Worm (Caenorhabditis elegans): Measurements from ENCODE around the gene C49G7.13.
A peak's percentile ranks its signal among the peaks of the same experiment; 100 is the strongest.

The C49G7.13 gene

ce11 chrV:4018591-4018990, 17.3 kb upstream of the C49G7.13 start:
- TF ChIP-seq lin-40 (tag; optimal IDR thresholded peaks at IDR 0.05) (no peak), gei-17 (GFP tag; optimal IDR thresholded peaks at IDR 0.05) (no peak), rpc-1 (optimal IDR thresholded peaks at IDR 0.05) (no peak), rpc-1 (tag; optimal IDR thresholded peaks at IDR 0.05) (no peak), F23B12.7 (tag; optimal IDR thresholded peaks at IDR 0.05; ENCODE audit: insufficient read depth) (no peak), T07F8.4 (tag; optimal IDR thresholded peaks at IDR 0.05) (no peak), Y67H2A.10 (GFP tag; conservative IDR thresholded peaks at IDR 0.05) (no peak), Y95B8A.8 (GFP tag; IDR thresholded peaks at IDR 0.05) (no peak), cebp-2 (GFP tag; IDR thresholded peaks at IDR 0.05) (no peak), ztf-25 (GFP tag; IDR thresholded peaks at IDR 0.05) (no peak), Y79H2A.3 (GFP tag; conservative IDR thresholded peaks at IDR 0.05) (no peak), mes-4 (tag; optimal IDR thresholded peaks at IDR 0.05) (no peak), tbp1 (GFP tag; optimal IDR thresholded peaks at IDR 0.05) (no peak), lin-26 (GFP tag; IDR thresholded peaks at IDR 0.05) (no peak), tbx-9 (tag; optimal IDR thresholded peaks at IDR 0.05; ENCODE audit: borderline replicate concordance) (no peak), lsy-27 (tag; optimal IDR thresholded peaks at IDR 0.05; ENCODE audit: borderline replicate concordance, insufficient read depth) (no peak), ztf-18 (tag; optimal IDR thresholded peaks at IDR 0.05) (no peak)

- TF ChIP-seq B0336.3 (GFP tag; IDR thresholded peaks at IDR 0.05): no peak
- TF ChIP-seq madf-8 (GFP tag; conservative IDR thresholded peaks at IDR 0.05): no peak
- TF ChIP-seq ceh-100 (GFP tag; IDR thresholded peaks at IDR 0.05): no peak
- TF ChIP-seq B0019.2 (GFP tag; conservative IDR thresholded peaks at IDR 0.05): no peak
- TF ChIP-seq B0261.1 (tag; optimal IDR thresholded peaks at IDR 0.05): no peak
- no peak for TF ChIP-seq athp-1 (tag; optimal IDR thresholded peaks at IDR 0.05)
- no peak for TF ChIP-seq F37B4.10 (GFP tag; IDR thresholded peaks at IDR 0.05)
- no peak for TF ChIP-seq madf-6 (GFP tag; IDR thresholded peaks at IDR 0.05)
- no peak for TF ChIP-seq ceh-27 (GFP tag; optimal IDR thresholded peaks at IDR 0.05)
Measured at ce11 chrV:4019188-4019587, 16.7 kb upstream of the C49G7.13 start, which contains the start of gene K09D9.3. TSS of gene K09D9.3 (plus strand) at chrV:4019488.

- TF ChIP-seq ztf-22 (GFP tag; optimal IDR thresholded peaks at IDR 0.05): no peak
Measured at ce11 chrV:4021776-4022175, 14.1 kb upstream of the C49G7.13 start, which contains the start of gene K09D9.14. TSS of gene K09D9.14 (minus strand) at chrV:4021876.

- TF ChIP-seq Y79H2A.3 (GFP tag; conservative IDR thresholded peaks at IDR 0.05) (no peak), chd-7 (tag; optimal IDR thresholded peaks at IDR 0.05) (no peak), repo-1 (tag; optimal IDR thresholded peaks at IDR 0.05) (no peak), him-1 (tag; optimal IDR thresholded peaks at IDR 0.05) (no peak), ceh-40 (GFP tag; IDR thresholded peaks at IDR 0.05) (no peak)
Measured at ce11 chrV:4022309-4022708, 13.6 kb upstream of the C49G7.13 start, which contains the start of gene cyp-35A3. TSS of gene cyp-35A3 (plus strand) at chrV:4022609.

ce11 chrV:4024777-4025176, 11.1 kb upstream of the C49G7.13 start, which contains the start of gene K09D9.1:
TSS of gene K09D9.1 (plus strand) at chrV:4025047.
- no peak for TF ChIP-seq Y53G8AR.9 (GFP tag; conservative IDR thresholded peaks at IDR 0.05)
- no peak for TF ChIP-seq ceh-100 (GFP tag; IDR thresholded peaks at IDR 0.05)
- TF ChIP-seq ztf-3 (GFP tag; optimal IDR thresholded peaks at IDR 0.05): no peak
- no peak for TF ChIP-seq Y53F4B.3 (GFP tag; IDR thresholded peaks at IDR 0.05)
- TF ChIP-seq nhr-80 (tag; optimal IDR thresholded peaks at IDR 0.05): peak; percentile 93
- peak; percentile 2 for TF ChIP-seq ets-4 (GFP tag; optimal IDR thresholded peaks at IDR 0.05)
- TF ChIP-seq dox-1 (GFP tag; IDR thresholded peaks at IDR 0.05): peak; percentile 53; the same call in 1 of the 2 replicates
- no peak for TF ChIP-seq lsl-1 (GFP tag; optimal IDR thresholded peaks at IDR 0.05)
- no peak for TF ChIP-seq egl-44 (GFP tag; IDR thresholded peaks at IDR 0.05)
- TF ChIP-seq ccch-3 (GFP tag; optimal IDR thresholded peaks at IDR 0.05): no peak
- peak; percentile 31 for TF ChIP-seq ZK185.1 (tag; optimal IDR thresholded peaks at IDR 0.05; ENCODE audit: poor library complexity, severe bottlenecking)
- TF ChIP-seq repo-1 (tag; optimal IDR thresholded peaks at IDR 0.05): no peak
- no peak for TF ChIP-seq madf-6 (GFP tag; IDR thresholded peaks at IDR 0.05)
- TF ChIP-seq unc-62 (GFP tag; optimal IDR thresholded peaks at IDR 0.05): peak; percentile 97
- TF ChIP-seq mcd-1 (GFP tag; IDR thresholded peaks at IDR 0.05): no peak
- TF ChIP-seq nhr-120 (GFP tag; IDR thresholded peaks at IDR 0.05): no peak

Measured in whole organism, young adult.